Worm (Caenorhabditis elegans): Measurements from ENCODE around the gene F16G10.1.

The F16G10.1 gene

DNA sequence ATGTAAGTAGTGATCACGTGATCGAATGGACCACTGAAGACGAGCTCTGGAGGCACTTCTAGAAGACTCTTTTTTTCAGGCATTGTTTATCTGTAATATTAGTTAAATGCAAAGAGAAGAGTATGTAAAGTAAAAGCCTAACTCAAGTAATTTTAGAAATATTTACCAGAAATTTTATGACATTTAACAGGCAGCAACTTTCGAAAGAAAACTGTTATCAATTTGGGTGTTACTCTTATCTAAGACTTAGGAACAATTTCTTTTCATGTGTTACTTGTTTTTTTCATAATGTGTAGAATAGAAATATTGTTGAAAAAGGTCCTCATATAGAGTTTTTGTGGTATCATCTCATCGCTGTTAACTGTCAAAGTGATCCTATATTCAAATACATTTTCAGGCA is 13.8 kb downstream of the F16G10.1 start, which contains the start of the genes F42G2.5 and F42G2.7:
Gene F42G2.5, minus strand, starts transcription at position 101 of the 400 bp plus-strand sequence.
Gene F42G2.7, plus strand, starts transcription at position 270 of the 400 bp plus-strand sequence.
- no peak for TF ChIP-seq Y53F4B.3 (GFP tag; IDR thresholded peaks at IDR 0.05)

DNA sequence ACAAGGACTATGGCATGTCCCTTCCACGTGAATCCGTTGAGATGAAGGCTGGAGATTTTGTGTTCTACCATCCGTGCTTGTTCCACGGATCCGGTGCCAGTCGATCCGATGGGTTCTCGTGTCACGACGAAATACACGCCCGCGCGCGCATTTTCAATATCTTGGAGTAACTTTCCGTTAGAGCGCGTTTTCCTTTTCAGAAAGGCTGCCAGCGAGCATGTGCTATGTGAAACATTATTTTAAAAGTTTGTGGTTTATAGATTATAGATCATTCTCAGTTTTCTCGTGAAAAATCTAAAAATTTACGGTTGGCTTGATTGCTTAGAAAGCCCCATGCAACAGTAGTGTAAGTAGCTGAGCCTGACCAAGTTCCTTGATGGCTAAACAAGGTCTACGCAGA is 14.8 kb downstream of the F16G10.1 start, which contains the start of gene fbxc-20:
Gene fbxc-20, plus strand, starts transcription at position 301 of the 400 bp plus-strand sequence.
- TF ChIP-seq dox-1 (GFP tag; IDR thresholded peaks at IDR 0.05) = no peak
- TF ChIP-seq nhr-90 (tag; optimal IDR thresholded peaks at IDR 0.05) = no peak
- no peak for TF ChIP-seq Y53G8AR.9 (GFP tag; conservative IDR thresholded peaks at IDR 0.05)
- no peak for TF ChIP-seq let-526 (GFP tag; IDR thresholded peaks at IDR 0.05)
- no peak for TF ChIP-seq lin-40 (tag; optimal IDR thresholded peaks at IDR 0.05)
- no peak for TF ChIP-seq C17E4.6 (GFP tag; IDR thresholded peaks at IDR 0.05)
- no peak for TF ChIP-seq ekl-4 (GFP tag; IDR thresholded peaks at IDR 0.05)
- no peak for TF ChIP-seq dpl-1 (GFP tag; optimal IDR thresholded peaks at IDR 0.05)
- no peak for TF ChIP-seq nhr-27 (tag; optimal IDR thresholded peaks at IDR 0.05)
- TF ChIP-seq him-1 (tag; optimal IDR thresholded peaks at IDR 0.05) = no peak
- no peak for TF ChIP-seq B0336.3 (GFP tag; IDR thresholded peaks at IDR 0.05)

ce11 chrII:2420685-2421084 is 16.6 kb downstream of the F16G10.1 start:
- TF ChIP-seq aptf-2 (GFP tag; conservative IDR thresholded peaks at IDR 0.05) (no peak), bed-1 (GFP tag; IDR thresholded peaks at IDR 0.05) (no peak), nfyb-1 (GFP tag; IDR thresholded peaks at IDR 0.05) (no peak), mel-28 (tag; optimal IDR thresholded peaks at IDR 0.05; ENCODE audit: borderline replicate concordance) (no peak), T07F8.4 (tag; optimal IDR thresholded peaks at IDR 0.05) (no peak), madf-3 (GFP tag; IDR thresholded peaks at IDR 0.05) (no peak), ztf-28 (GFP tag; IDR thresholded peaks at IDR 0.05) (no peak), nfya-1 (tag; optimal IDR thresholded peaks at IDR 0.05; ENCODE audit: borderline replicate concordance, insufficient read depth) (no peak), F22D6.2 (tag; optimal IDR thresholded peaks at IDR 0.05) (no peak), die-1 (tag; optimal IDR thresholded peaks at IDR 0.05) (no peak), let-526 (GFP tag; IDR thresholded peaks at IDR 0.05) (no peak), hmg-1.2 (GFP tag; IDR thresholded peaks at IDR 0.05) (no peak), rcor-1 (GFP tag; IDR thresholded peaks at IDR 0.05) (no peak)

DNA sequence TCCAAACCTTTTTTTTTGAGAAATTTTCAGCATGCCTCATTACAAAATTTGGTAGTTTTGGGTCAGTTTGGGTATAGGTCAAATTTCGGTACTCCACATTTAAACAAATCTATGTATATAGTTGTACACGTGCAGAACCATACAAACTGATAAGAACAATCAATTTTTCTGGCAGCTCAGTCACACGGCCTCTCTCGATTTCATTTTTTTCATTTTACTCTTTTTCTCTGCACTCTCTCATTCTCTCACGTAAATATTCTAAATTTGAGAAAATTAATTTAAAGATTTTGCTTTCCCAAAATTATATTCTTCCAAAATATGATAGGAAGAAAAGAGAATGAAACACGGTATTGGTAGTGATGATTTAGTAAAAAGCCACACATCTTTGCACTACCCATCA is 17.1 kb downstream of the F16G10.1 start:
- TF ChIP-seq lir-1 (GFP tag; conservative IDR thresholded peaks at IDR 0.05) (no peak), ekl-4 (GFP tag; IDR thresholded peaks at IDR 0.05) (no peak), tbp1 (GFP tag; optimal IDR thresholded peaks at IDR 0.05) (no peak), mxl-1 (tag; optimal IDR thresholded peaks at IDR 0.05) (no peak), somi-1 (GFP tag; optimal IDR thresholded peaks at IDR 0.05) (no peak), F52B5.7 (tag; optimal IDR thresholded peaks at IDR 0.05) (no peak), Y67H2A.10 (GFP tag; conservative IDR thresholded peaks at IDR 0.05) (no peak), F33H1.4 (GFP tag; IDR thresholded peaks at IDR 0.05) (no peak), ceh-79 (tag; optimal IDR thresholded peaks at IDR 0.05) (no peak), attf-6 (GFP tag; IDR thresholded peaks at IDR 0.05) (no peak), ama-1 (optimal IDR thresholded peaks at IDR 0.05) (no peak), ama-1 (GFP tag; optimal IDR thresholded peaks at IDR 0.05) (no peak), die-1 (tag; optimal IDR thresholded peaks at IDR 0.05) (no peak), T07F8.4 (tag; optimal IDR thresholded peaks at IDR 0.05) (no peak), ceh-40 (GFP tag; IDR thresholded peaks at IDR 0.05) (no peak), attf-3 (GFP tag; conservative IDR thresholded peaks at IDR 0.05) (no peak), ztf-18 (tag; optimal IDR thresholded peaks at IDR 0.05) (no peak), akir-1 (GFP tag; optimal IDR thresholded peaks at IDR 0.05) (no peak)
